Worm (Caenorhabditis elegans): ENCODE data around the gene nhr-134.

nhr-134 gene

DNA sequence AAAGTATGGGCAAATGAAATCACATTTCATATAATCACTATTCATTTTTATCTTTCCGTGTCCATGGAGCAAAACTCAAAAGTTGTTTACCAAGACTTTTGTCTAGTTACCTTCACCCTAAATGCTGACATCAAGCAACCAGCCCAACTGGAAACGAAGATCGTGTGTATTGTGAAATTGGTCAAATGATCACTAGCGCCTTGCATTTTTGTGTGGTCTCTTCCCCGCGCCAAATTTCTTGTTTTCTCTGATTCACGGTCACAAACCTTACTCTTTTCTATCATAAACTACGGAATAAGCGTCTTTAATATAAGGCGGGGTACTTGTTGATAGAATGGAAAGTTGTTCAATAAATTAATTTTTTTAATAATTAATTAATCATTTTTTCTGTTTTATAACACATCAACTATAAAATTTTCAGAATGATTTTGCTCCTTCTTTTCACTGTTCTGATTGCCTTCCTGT lies 19.1 kb downstream of the nhr-134 start, which contains the start of gene cyp-33C7:
TSS of gene cyp-33C7 (plus strand) at position 415 of the 465 bp plus-strand sequence.
- no peak for TF ChIP-seq pqm-1 (tag; optimal IDR thresholded peaks at IDR 0.05)
- TF ChIP-seq grh-1 (GFP tag; IDR thresholded peaks at IDR 0.05): no peak
- peak; percentile 19 for TF ChIP-seq mep-1 (tag; optimal IDR thresholded peaks at IDR 0.05)
- no peak for TF ChIP-seq swsn-7 (tag; optimal IDR thresholded peaks at IDR 0.05)
- TF ChIP-seq nhr-11 (tag; optimal IDR thresholded peaks at IDR 0.05): no peak
- no peak for TF ChIP-seq lin-39 (tag; optimal IDR thresholded peaks at IDR 0.05)
- peak; percentile 33 for TF ChIP-seq snu-23 (GFP tag; optimal IDR thresholded peaks at IDR 0.05)
- TF ChIP-seq ceh-90 (tag; optimal IDR thresholded peaks at IDR 0.05): no peak
- peak in 2 of 3 experiments; percentile 11 to 33 for TF ChIP-seq dpl-1 (GFP tag; optimal IDR thresholded peaks at IDR 0.05)
- TF ChIP-seq fos-1 (tag; optimal IDR thresholded peaks at IDR 0.05): no peak
- peak; percentile 19 to 23 for TF ChIP-seq lsy-2 (tag; optimal IDR thresholded peaks at IDR 0.05)
- no peak for TF ChIP-seq aly-2 (tag; optimal IDR thresholded peaks at IDR 0.05)
- no peak for TF ChIP-seq sox-4 (tag; optimal IDR thresholded peaks at IDR 0.05)
- TF ChIP-seq nhr-20 (tag; optimal IDR thresholded peaks at IDR 0.05): peak; percentile 89
- TF ChIP-seq nhr-28 (tag; optimal IDR thresholded peaks at IDR 0.05): no peak
- TF ChIP-seq nhr-77 (tag; optimal IDR thresholded peaks at IDR 0.05): no peak
- no peak for TF ChIP-seq pag-3 (tag; optimal IDR thresholded peaks at IDR 0.05; ENCODE audit: borderline replicate concordance, insufficient read depth)
- no peak for TF ChIP-seq zip-4 (GFP tag; optimal IDR thresholded peaks at IDR 0.05)
- TF ChIP-seq unc-62 (GFP tag; optimal IDR thresholded peaks at IDR 0.05): no peak
- TF ChIP-seq blmp-1 (tag; optimal IDR thresholded peaks at IDR 0.05): peak; percentile 20
- peak in 1 of 2 experiments; percentile 50 for TF ChIP-seq mdl-1 (tag; optimal IDR thresholded peaks at IDR 0.05)
- TF ChIP-seq ama-1 (optimal IDR thresholded peaks at IDR 0.05): no peak
- TF ChIP-seq C04F5.9 (tag; optimal IDR thresholded peaks at IDR 0.05): no peak
- TF ChIP-seq ztf-4 (tag; optimal IDR thresholded peaks at IDR 0.05): no peak
- no peak for TF ChIP-seq ceh-88 (GFP tag; IDR thresholded peaks at IDR 0.05)
- no peak for TF ChIP-seq C34B4.2 (tag; optimal IDR thresholded peaks at IDR 0.05)
- peak in 1 of 3 experiments; percentile 26 for TF ChIP-seq ceh-82 (tag; optimal IDR thresholded peaks at IDR 0.05)
- TF ChIP-seq efl-1 (optimal IDR thresholded peaks at IDR 0.05): peak in 1 of 2 experiments; percentile 29
- TF ChIP-seq efl-1 (GFP tag; optimal IDR thresholded peaks at IDR 0.05 in 1 of 2): peak in 1 of 2 experiments; percentile 52
- peak; percentile 75 for TF ChIP-seq elt-2 (tag; optimal IDR thresholded peaks at IDR 0.05)
- TF ChIP-seq nhr-47 (tag; optimal IDR thresholded peaks at IDR 0.05): no peak
- no peak for TF ChIP-seq ets-5 (GFP tag; IDR thresholded peaks at IDR 0.05)
- peak; percentile 2 for TF ChIP-seq fkh-8 (tag; optimal IDR thresholded peaks at IDR 0.05)
- peak in 1 of 6 experiments; percentile 37 for TF ChIP-seq elt-3 (tag; optimal IDR thresholded peaks at IDR 0.05)
- TF ChIP-seq aha-1 (tag; optimal IDR thresholded peaks at IDR 0.05): no peak
- TF ChIP-seq unc-86 (tag; optimal IDR thresholded peaks at IDR 0.05): no peak
- TF ChIP-seq alr-1 (tag; optimal IDR thresholded peaks at IDR 0.05; ENCODE audit: borderline replicate concordance): no peak
- no peak for TF ChIP-seq nhr-85 (tag)
- peak in 1 of 2 experiments; percentile 75 for TF ChIP-seq lin-35 (GFP tag; optimal IDR thresholded peaks at IDR 0.05)
- TF ChIP-seq nhr-71 (tag; optimal IDR thresholded peaks at IDR 0.05): peak; percentile 59
- TF ChIP-seq nhr-90 (tag; optimal IDR thresholded peaks at IDR 0.05; ENCODE audit: poor library complexity): peak; percentile 36
- TF ChIP-seq zag-1 (tag; optimal IDR thresholded peaks at IDR 0.05): no peak
- TF ChIP-seq F16B12.6 (tag; optimal IDR thresholded peaks at IDR 0.05): no peak
- TF ChIP-seq tbx-2 (tag; optimal IDR thresholded peaks at IDR 0.05): peak; percentile 14
- TF ChIP-seq pax-3 (tag; optimal IDR thresholded peaks at IDR 0.05): no peak
- TF ChIP-seq lin-14 (GFP tag; optimal IDR thresholded peaks at IDR 0.05): peak; percentile 88
- no peak for TF ChIP-seq irx-1 (tag; optimal IDR thresholded peaks at IDR 0.05)
- TF ChIP-seq nhr-12 (tag; optimal IDR thresholded peaks at IDR 0.05): no peak
- no peak for TF ChIP-seq nhr-84 (tag; optimal IDR thresholded peaks at IDR 0.05)
- no peak for TF ChIP-seq egl-27 (tag; optimal IDR thresholded peaks at IDR 0.05)
- TF ChIP-seq lir-3 (tag; optimal IDR thresholded peaks at IDR 0.05; ENCODE audit: poor library complexity): no peak
- TF ChIP-seq isw-1 (GFP tag; IDR thresholded peaks at IDR 0.05): no peak
- TF ChIP-seq C16A3.4 (tag; optimal IDR thresholded peaks at IDR 0.05): peak; percentile 25
- peak; percentile 46 for TF ChIP-seq jun-1 (tag; optimal IDR thresholded peaks at IDR 0.05)
